Worm (Caenorhabditis elegans) whole organism, midembryonic: ENCODE data around the gene srz-18.

ENCODE experiments used
- T22C8.4 ChIP-seq: fragments of 200-800 bp; sonication (Bioruptor generic); IDR thresholded peaks from 2 replicates; pipeline ENCODE4 v1.3.6; 2022; ENCODE audit warnings: missing genetic modification characterization, missing compliant biosample characterization
- flt-1 ChIP-seq: fragments of 200-800 bp; sonication (Bioruptor generic); IDR thresholded peaks from 2 replicates; pipeline ENCODE4 v1.3.6; 2022; ENCODE audit warnings: missing genetic modification characterization, missing compliant biosample characterization

DNA sequence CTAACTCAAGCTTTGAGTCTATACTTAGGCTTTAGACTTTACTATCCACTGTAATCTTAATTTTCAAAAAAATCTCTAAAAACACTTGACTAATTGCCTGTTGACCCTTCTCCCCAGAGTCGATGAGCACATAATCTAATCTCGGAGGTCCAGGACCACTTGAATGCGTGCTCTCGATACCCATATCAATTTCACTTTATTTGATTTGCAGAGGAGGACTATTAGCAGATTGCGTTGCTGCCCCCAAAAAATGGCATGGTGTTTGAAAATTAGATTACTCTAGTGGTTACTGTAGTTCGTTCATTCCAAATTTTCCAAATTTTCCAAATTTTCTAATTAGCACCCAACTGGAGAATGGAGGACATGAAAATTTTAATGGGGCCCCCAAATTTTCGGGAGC is 19.0 kb downstream of the srz-18 start:
- TF ChIP-seq flt-1 (GFP tag; lab: Robert Waterston, UW) (no peak), T22C8.4 (GFP tag; lab: Robert Waterston, UW) (no peak)
